Fruit fly (Drosophila melanogaster) whole organism, prepupa: Measurements from ENCODE around the gene CG4709.

ENCODE experiments used
- CG10631 ChIP-seq: fragments of 200-800 bp; sonication (Bioruptor generic); optimal IDR thresholded peaks from 2 replicates; lab custom pipeline; 2016; ENCODE audit warnings: missing biosample characterization, missing genetic modification characterization
- CG10669 ChIP-seq: fragments of 200-800 bp; sonication (Bioruptor generic); optimal IDR thresholded peaks from 3 replicates; lab custom pipeline; 2018; ENCODE audit warnings: missing biosample characterization, mild to moderate bottlenecking, missing genetic modification characterization, moderate library complexity
- CG11294 ChIP-seq: fragments of 200-800 bp; sonication (Bioruptor generic); IDR thresholded peaks from 2 replicates; pipeline ENCODE4 v1.3.6; 2022; ENCODE audit warnings: missing biosample characterization, missing genetic modification characterization
- CG11762 ChIP-seq: fragments of 200-800 bp; sonication (Bioruptor generic); optimal IDR thresholded peaks from 3 replicates; lab custom pipeline; 2016; ENCODE audit warnings: missing biosample characterization, missing genetic modification characterization; ENCODE audit not compliant: insufficient read depth
- CG11902 ChIP-seq: fragments of 200-800 bp; sonication (Bioruptor generic); optimal IDR thresholded peaks from 3 replicates; lab custom pipeline; 2016; ENCODE audit warnings: missing biosample characterization, missing genetic modification characterization
- CG15336 ChIP-seq: fragments of 200-800 bp; sonication (Bioruptor generic); IDR thresholded peaks from 2 replicates; pipeline ENCODE4 v1.3.6; 2022; ENCODE audit warnings: missing biosample characterization, missing genetic modification characterization
- CG1621 ChIP-seq: fragments of 200-800 bp; sonication (Bioruptor generic); optimal IDR thresholded peaks from 3 replicates; lab custom pipeline; 2018; ENCODE audit warnings: missing biosample characterization, mild to moderate bottlenecking, missing genetic modification characterization
- CG31627 ChIP-seq: fragments of 200-800 bp; sonication (Bioruptor generic); optimal IDR thresholded peaks from 3 replicates; lab custom pipeline; 2016; ENCODE audit warnings: missing biosample characterization, missing genetic modification characterization
- CG34406 ChIP-seq: fragments of 200-800 bp; sonication (Bioruptor generic); optimal IDR thresholded peaks from 3 replicates; lab custom pipeline; 2016; ENCODE audit warnings: missing biosample characterization, missing genetic modification characterization
- CG3919 ChIP-seq: fragments of 200-800 bp; sonication (Bioruptor generic); optimal IDR thresholded peaks from 3 replicates; lab custom pipeline; 2016; ENCODE audit warnings: missing biosample characterization, missing genetic modification characterization
- CG4318 ChIP-seq: fragments of 200-800 bp; sonication (Bioruptor generic); optimal IDR thresholded peaks from 3 replicates; lab custom pipeline; 2017; ENCODE audit warnings: missing biosample characterization, mild to moderate bottlenecking, missing genetic modification characterization
- CG6163 ChIP-seq: fragments of 200-800 bp; sonication (Bioruptor generic); IDR thresholded peaks from 3 replicates; pipeline ENCODE4 v1.3.6; 2022; ENCODE audit warnings: missing biosample characterization, missing genetic modification characterization
- CG6276 ChIP-seq: fragments of 200-800 bp; sonication (Bioruptor generic); optimal IDR thresholded peaks from 2 replicates; lab custom pipeline; 2017; ENCODE audit warnings: missing biosample characterization, mild to moderate bottlenecking, missing genetic modification characterization
- CG6808 ChIP-seq: fragments of 200-800 bp; sonication (Bioruptor generic); optimal IDR thresholded peaks from 3 replicates; lab custom pipeline; 2017; ENCODE audit warnings: missing biosample characterization, missing genetic modification characterization, mild to moderate bottlenecking, moderate library complexity, missing genetic modification reagents
- CG7368 ChIP-seq: fragments of 200-800 bp; sonication (Bioruptor generic); optimal IDR thresholded peaks from 3 replicates; lab custom pipeline; 2016; ENCODE audit warnings: missing biosample characterization, missing genetic modification characterization
- CG8119 ChIP-seq: fragments of 200-800 bp; sonication (Bioruptor generic); IDR thresholded peaks from 3 replicates; pipeline ENCODE4 v1.3.6; 2022; ENCODE audit warnings: missing biosample characterization, missing genetic modification characterization
- CG8319 ChIP-seq: fragments of 200-800 bp; sonication (Bioruptor generic); optimal IDR thresholded peaks from 3 replicates; lab custom pipeline; 2016; ENCODE audit warnings: missing biosample characterization, missing genetic modification characterization
- CG9139 ChIP-seq: fragments of 200-800 bp; sonication (Bioruptor generic); optimal IDR thresholded peaks from 3 replicates; lab custom pipeline; 2017; ENCODE audit warnings: missing biosample characterization, mild to moderate bottlenecking, missing genetic modification characterization
- Eip75B ChIP-seq: fragments of 200-800 bp; sonication (Bioruptor generic); optimal IDR thresholded peaks from 3 replicates; lab custom pipeline; 2016; ENCODE audit warnings: missing biosample characterization, missing genetic modification characterization
- Eip78C ChIP-seq: fragments of 200-800 bp; sonication (Bioruptor generic); peaks from one replicate; lab custom pipeline; 2016; ENCODE audit warnings: missing biosample characterization, missing genetic modification characterization
- Ets21C ChIP-seq: fragments of 200-800 bp; sonication (Bioruptor generic); optimal IDR thresholded peaks from 3 replicates; lab custom pipeline; 2016; ENCODE audit warnings: missing biosample characterization, missing genetic modification characterization
- Ets96B ChIP-seq: fragments of 200-800 bp; optimal IDR thresholded peaks from 2 replicates; lab custom pipeline; 2019; ENCODE audit warnings: missing biosample characterization, mild to moderate bottlenecking, missing genetic modification characterization, moderate library complexity
- Gug ChIP-seq: fragments of 200-800 bp; sonication (Bioruptor generic); IDR thresholded peaks from 2 replicates; pipeline ENCODE4 v1.3.6; 2022; ENCODE audit warnings: missing biosample characterization, missing genetic modification characterization
- Hr39 ChIP-seq: fragments of 200-800 bp; sonication (Bioruptor generic); optimal IDR thresholded peaks from 2 replicates; lab custom pipeline; 2016; ENCODE audit warnings: missing biosample characterization, missing genetic modification characterization
- Hr4 ChIP-seq: fragments of 200-800 bp; sonication (Bioruptor generic); optimal IDR thresholded peaks from 3 replicates; lab custom pipeline; 2016; ENCODE audit warnings: missing biosample characterization, missing genetic modification characterization
- Lpt ChIP-seq: fragments of 200-800 bp; sonication (Bioruptor generic); optimal IDR thresholded peaks from 3 replicates; lab custom pipeline; 2016; ENCODE audit warnings: missing biosample characterization, missing genetic modification characterization
- OdsH ChIP-seq: fragments of 200-800 bp; sonication (Bioruptor generic); optimal IDR thresholded peaks from 3 replicates; lab custom pipeline; 2016; ENCODE audit warnings: missing biosample characterization, missing genetic modification characterization
- Sox102F ChIP-seq: fragments of 200-800 bp; sonication (Bioruptor generic); optimal IDR thresholded peaks from 2 replicates; lab custom pipeline; 2016; ENCODE audit warnings: missing biosample characterization, mild to moderate bottlenecking, missing genetic modification characterization
- Sox15 ChIP-seq: fragments of 200-800 bp; sonication (Bioruptor generic); optimal IDR thresholded peaks from 3 replicates; lab custom pipeline; 2016; ENCODE audit warnings: missing biosample characterization, missing genetic modification characterization
- acj6 ChIP-seq: fragments of 200-800 bp; sonication (Bioruptor generic); optimal IDR thresholded peaks from 3 replicates; lab custom pipeline; 2016; ENCODE audit warnings: missing biosample characterization, missing genetic modification characterization
- cyc ChIP-seq: fragments of 200-800 bp; sonication (Bioruptor generic); optimal IDR thresholded peaks from 3 replicates; lab custom pipeline; 2016; ENCODE audit warnings: missing biosample characterization, missing genetic modification characterization
- dac ChIP-seq: fragments of 200-800 bp; sonication (Bioruptor generic); optimal IDR thresholded peaks from 2 replicates; lab custom pipeline; 2017; ENCODE audit warnings: missing biosample characterization, mild to moderate bottlenecking, missing genetic modification characterization
- esn ChIP-seq: fragments of 200-800 bp; sonication (Bioruptor generic); optimal IDR thresholded peaks from 2 replicates; lab custom pipeline; 2016; ENCODE audit warnings: missing biosample characterization, mild to moderate bottlenecking, missing genetic modification characterization, moderate library complexity
- fd59A ChIP-seq: fragments of 200-800 bp; sonication (Bioruptor generic); optimal IDR thresholded peaks from 2 replicates; lab custom pipeline; 2017; ENCODE audit warnings: missing biosample characterization, mild to moderate bottlenecking, missing genetic modification characterization, missing genetic modification reagents
- fd85E ChIP-seq: fragments of 200-800 bp; sonication (Bioruptor generic); optimal IDR thresholded peaks from 3 replicates; lab custom pipeline; 2016; ENCODE audit warnings: missing biosample characterization, missing genetic modification characterization
- fkh ChIP-seq: fragments of 200-800 bp; sonication (Bioruptor generic); optimal IDR thresholded peaks from 3 replicates; lab custom pipeline; 2017; ENCODE audit warnings: missing biosample characterization, mild to moderate bottlenecking, missing genetic modification characterization, moderate library complexity
- lz ChIP-seq: fragments of 200-800 bp; sonication (Bioruptor generic); optimal IDR thresholded peaks from 3 replicates; lab custom pipeline; 2016; ENCODE audit warnings: missing biosample characterization, missing genetic modification characterization
- net ChIP-seq: fragments of 200-800 bp; sonication (Bioruptor generic); optimal IDR thresholded peaks from 3 replicates; lab custom pipeline; 2016; ENCODE audit warnings: missing biosample characterization, missing genetic modification characterization
- pdm3 ChIP-seq: fragments of 200-800 bp; sonication (Bioruptor generic); optimal IDR thresholded peaks from 3 replicates; lab custom pipeline; 2016; ENCODE audit warnings: missing biosample characterization, missing genetic modification characterization
- salr ChIP-seq, 2 experiments: fragments of 200-800 bp; sonication (Bioruptor generic); optimal IDR thresholded peaks; 3 replicates each; lab custom pipeline; 2016 to 2018; ENCODE audit warnings: missing biosample characterization in 2 of 2, missing genetic modification characterization in 2 of 2, mild to moderate bottlenecking in 1 of 2
- spab ChIP-seq: fragments of 200-800 bp; sonication (Bioruptor generic); optimal IDR thresholded peaks from 2 replicates; lab custom pipeline; 2017; ENCODE audit warnings: missing biosample characterization, mild to moderate bottlenecking, missing genetic modification characterization, missing genetic modification reagents
- ss ChIP-seq, 2 experiments: fragments of 200-800 bp; sonication (Bioruptor generic); optimal IDR thresholded peaks; 2 replicates in 1 of 2; 3 replicates in 1 of 2; lab custom pipeline; 2017 to 2018; ENCODE audit warnings: mild to moderate bottlenecking in 2 of 2, missing biosample characterization in 2 of 2, missing genetic modification characterization in 2 of 2, moderate library complexity in 1 of 2
- svp ChIP-seq: fragments of 200-800 bp; sonication (Bioruptor generic); peaks from one replicate; lab custom pipeline; 2016; ENCODE audit warnings: missing biosample characterization, missing genetic modification characterization
- vri ChIP-seq: fragments of 200-800 bp; sonication (Bioruptor generic); optimal IDR thresholded peaks from 3 replicates; lab custom pipeline; 2016; ENCODE audit warnings: missing biosample characterization, mild to moderate bottlenecking, missing genetic modification characterization

The CG4709 gene

DNA sequence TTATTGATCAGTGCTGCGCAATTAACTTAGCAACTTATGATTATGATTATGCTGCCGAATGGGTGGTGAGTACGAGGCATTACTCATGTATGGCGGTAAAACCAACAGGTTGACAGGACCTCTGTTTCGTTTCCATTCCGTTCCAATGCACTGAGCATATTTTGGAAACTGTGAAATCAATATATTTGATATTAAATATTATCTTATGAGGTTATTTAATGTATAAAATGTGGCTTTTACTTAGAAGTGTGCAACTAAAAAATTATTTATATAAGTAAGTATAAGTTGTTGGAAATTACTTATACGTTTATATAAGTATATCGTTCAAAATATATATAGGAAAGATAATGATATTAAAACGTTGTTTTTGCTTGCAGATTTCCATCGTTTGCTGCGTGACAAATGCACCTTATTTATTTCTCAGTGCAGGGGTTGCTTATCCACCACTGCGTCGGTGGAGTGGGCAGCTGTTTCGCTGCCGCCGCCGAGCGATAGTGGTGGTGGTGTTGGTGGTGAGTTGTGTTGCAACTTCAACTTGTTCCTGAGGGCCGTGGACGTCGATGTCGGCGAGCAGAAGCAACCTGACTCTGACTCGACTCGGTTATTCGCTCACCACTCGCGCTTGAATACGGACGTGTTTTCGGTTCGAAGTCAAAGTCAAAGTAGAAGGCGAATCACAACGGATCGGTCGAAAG is 30.1 kb downstream of the CG4709 start, which contains the start of gene bib (continued):
- TF ChIP-seq Ets21C (GFP tag; lab: Kevin White, UChicago) (peak; percentile 50), Sox102F (peak; percentile 84), lz (GFP tag; lab: Kevin White, UChicago) (peak; percentile 62), fd85E (peak; percentile 65), CG8119 (peak; percentile 89), Hr4 (GFP tag; lab: Kevin White, UChicago) (peak; percentile 70), cyc (GFP tag; lab: Kevin White, UChicago) (peak; percentile 76), CG31627 (GFP tag; lab: Kevin White, UChicago) (peak; percentile 59), salr (GFP tag; optimal IDR thresholded peaks at IDR 0.05; lab: Kevin White, UChicago) (peak; percentile 76 to 93), CG11902 (GFP tag; lab: Kevin White, UChicago) (peak; percentile 64), svp (peak; percentile 90), CG10669 (GFP tag; lab: Kevin White, UChicago) (peak; percentile 90), Hr39 (peak; percentile 54), Gug (peak; percentile 41; the same call in 1 of the 2 replicates), CG10631 (GFP tag; lab: Kevin White, UChicago) (peak; percentile 93), fkh (GFP tag; lab: Kevin White, UChicago) (peak; percentile 25), Ets96B (peak; percentile 93), CG11294 (GFP tag; lab: Robert Waterston, UW) (peak; percentile 54; the same call in 1 of the 2 replicates)

dm6 chr2L:9986402-9987350 is 32.6 kb downstream of the CG4709 start:
- TF ChIP-seq net (GFP tag; lab: Kevin White, UChicago) (peak; percentile 90), fd59A (GFP tag; lab: Kevin White, UChicago) (peak; percentile 91), CG1621 (peak; percentile 93), CG7368 (GFP tag; lab: Kevin White, UChicago) (peak; percentile 91), CG9139 (peak; percentile 90), CG10631 (GFP tag; lab: Kevin White, UChicago) (peak; percentile 94), Eip75B (GFP tag; lab: Kevin White, UChicago) (peak; percentile 83), acj6 (GFP tag; lab: Kevin White, UChicago) (peak; percentile 93), CG3919 (peak; percentile 95), ss (GFP tag; optimal IDR thresholded peaks at IDR 0.05; lab: Kevin White, UChicago) (peak; percentile 92 to 94), Hr4 (GFP tag; lab: Kevin White, UChicago) (peak; percentile 59), CG15336 (GFP tag; lab: Robert Waterston, UW) (peak; percentile 91), CG6276 (GFP tag; lab: Kevin White, UChicago) (peak; percentile 83), Sox102F (peak; percentile 94), CG34406 (GFP tag; lab: Kevin White, UChicago) (peak; percentile 91), Sox15 (GFP tag; lab: Kevin White, UChicago) (peak; percentile 80), OdsH (GFP tag; lab: Kevin White, UChicago) (peak; percentile 90), vri (GFP tag; lab: Kevin White, UChicago) (peak; percentile 75), CG10669 (GFP tag; lab: Kevin White, UChicago) (peak; percentile 94), CG4318 (GFP tag; lab: Kevin White, UChicago) (peak; percentile 78), CG6808 (GFP tag; lab: Kevin White, UChicago) (peak; percentile 92), Ets21C (GFP tag; lab: Kevin White, UChicago) (peak; percentile 88), CG11902 (GFP tag; lab: Kevin White, UChicago) (peak; percentile 90), pdm3 (GFP tag; lab: Kevin White, UChicago) (peak; percentile 89), spab (GFP tag; lab: Kevin White, UChicago) (peak; percentile 93), CG11294 (GFP tag; lab: Robert Waterston, UW) (peak; percentile 79), dac (peak; percentile 49), fd85E (peak; percentile 84), cyc (GFP tag; lab: Kevin White, UChicago) (peak; percentile 94), CG8119 (peak; percentile 90), Eip78C (peak; percentile 97), Lpt (GFP tag; lab: Kevin White, UChicago) (peak; percentile 83), salr (GFP tag; optimal IDR thresholded peaks at IDR 0.05; lab: Kevin White, UChicago) (peak; percentile 66 to 90), esn (GFP tag; lab: Kevin White, UChicago) (peak; percentile 94), CG11762 (peak; percentile 80), CG8319 (GFP tag; lab: Kevin White, UChicago) (peak; percentile 85), CG6163 (peak; percentile 97)
